Fruit fly (Drosophila melanogaster): Measurements from ENCODE around the gene RpL34a.

RpL34a gene

dm6 chr3R:26021195-26021914 lies 37.7 kb downstream of the RpL34a start (continued):
- TF ChIP-seq CrebB (tag; optimal IDR thresholded peaks at IDR 0.05) (peak; percentile 22), CG18011 (GFP tag; optimal IDR thresholded peaks at IDR 0.05) (peak; percentile 75), CG17568 (GFP tag; optimal IDR thresholded peaks at IDR 0.05) (peak; percentile 81), tgo (GFP tag; IDR thresholded peaks at IDR 0.05) (peak; percentile 87), seq (GFP tag; IDR thresholded peaks at IDR 0.05) (peak; percentile 80), wor (GFP tag; IDR thresholded peaks at IDR 0.05) (peak; percentile 85), Six4 (GFP tag; optimal IDR thresholded peaks at IDR 0.05) (peak; percentile 92), tio (GFP tag; optimal IDR thresholded peaks at IDR 0.05) (peak; percentile 98), ro (GFP tag; IDR thresholded peaks at IDR 0.05) (peak; percentile 73; the same call in 1 of the 2 replicates), toy (GFP tag; IDR thresholded peaks at IDR 0.05) (0 out of 2 replicates have a peak, but pooled peaks have one; percentile 46), Blimp-1 (GFP tag; optimal IDR thresholded peaks at IDR 0.05) (peak; percentile 92), CG32772 (GFP tag; IDR thresholded peaks at IDR 0.05) (peak; percentile 79), gem (tag; optimal IDR thresholded peaks at IDR 0.05) (peak; percentile 98), Sry-δ (GFP tag; optimal IDR thresholded peaks at IDR 0.05) (peak; percentile 41), CG10366 (GFP tag; IDR thresholded peaks at IDR 0.05) (peak; percentile 70), Doc2 (GFP tag; IDR thresholded peaks at IDR 0.05) (peak; percentile 73), fd96Cb (tag; optimal IDR thresholded peaks at IDR 0.05) (peak; percentile 96), TFAM (GFP tag; optimal IDR thresholded peaks at IDR 0.05) (peak; percentile 77), chn (GFP tag; optimal IDR thresholded peaks at IDR 0.05) (peak; percentile 70), Bgb (GFP tag; IDR thresholded peaks at IDR 0.05; ENCODE audit: partially characterized antibody) (0 out of 2 replicates have a peak, but pooled peaks have one; percentile 32), sna (GFP tag; IDR thresholded peaks at IDR 0.05; ENCODE audit: partially characterized antibody) (no peak), CG1024 (GFP tag; IDR thresholded peaks at IDR 0.05) (peak; percentile 38; the same call in 1 of the 2 replicates), dysf (GFP tag; IDR thresholded peaks at IDR 0.05) (peak; percentile 91), Atf3 (GFP tag; optimal IDR thresholded peaks at IDR 0.05) (peak; percentile 73), zen (tag; optimal IDR thresholded peaks at IDR 0.05) (peak; percentile 87), ab (GFP tag; optimal IDR thresholded peaks at IDR 0.05) (no peak), CG11085 (GFP tag; IDR thresholded peaks at IDR 0.05) (peak; percentile 54), CG6689 (GFP tag; IDR thresholded peaks at IDR 0.05) (peak; percentile 92), CG12299 (tag; optimal IDR thresholded peaks at IDR 0.05) (peak; percentile 70), p53 (GFP tag; optimal IDR thresholded peaks at IDR 0.05) (peak; percentile 52), CG31365 (tag; optimal IDR thresholded peaks at IDR 0.05) (no peak), gfzf (GFP tag; optimal IDR thresholded peaks at IDR 0.05) (no peak), Ada2b (GFP tag; IDR thresholded peaks at IDR 0.05) (peak; percentile 85), CG3281 (GFP tag; optimal IDR thresholded peaks at IDR 0.05) (peak; percentile 93), CG3407 (GFP tag; optimal IDR thresholded peaks at IDR 0.05) (peak; percentile 90), CG1603 (tag; optimal IDR thresholded peaks at IDR 0.05) (peak; percentile 50), Side (GFP tag; optimal IDR thresholded peaks at IDR 0.05) (peak; percentile 66), CG1233 (GFP tag; optimal IDR thresholded peaks at IDR 0.05) (peak; percentile 95), cato (GFP tag; optimal IDR thresholded peaks at IDR 0.05; ENCODE audit: borderline replicate concordance) (peak; percentile 93), CG8765 (GFP tag; IDR thresholded peaks at IDR 0.05) (no peak; the same call in none of the 2 replicates), CG4707 (GFP tag; optimal IDR thresholded peaks at IDR 0.05) (peak; percentile 50), CG6683 (GFP tag; optimal IDR thresholded peaks at IDR 0.05) (peak; percentile 82), CG8281 (tag; optimal IDR thresholded peaks at IDR 0.05) (peak; percentile 73), CG3838 (GFP tag; optimal IDR thresholded peaks at IDR 0.05) (peak; percentile 63), Hr3 (GFP tag; optimal IDR thresholded peaks at IDR 0.05) (peak; percentile 97), slbo (GFP tag; IDR thresholded peaks at IDR 0.05) (peak; percentile 86), CG14014 (GFP tag; IDR thresholded peaks at IDR 0.05) (peak; percentile 67), D19B (GFP tag; optimal IDR thresholded peaks at IDR 0.05) (peak; percentile 85), pzg (GFP tag; optimal IDR thresholded peaks at IDR 0.05) (no peak)
